Worm (Caenorhabditis elegans): ENCODE measurements around the gene C08B6.2.

The C08B6.2 gene

DNA sequence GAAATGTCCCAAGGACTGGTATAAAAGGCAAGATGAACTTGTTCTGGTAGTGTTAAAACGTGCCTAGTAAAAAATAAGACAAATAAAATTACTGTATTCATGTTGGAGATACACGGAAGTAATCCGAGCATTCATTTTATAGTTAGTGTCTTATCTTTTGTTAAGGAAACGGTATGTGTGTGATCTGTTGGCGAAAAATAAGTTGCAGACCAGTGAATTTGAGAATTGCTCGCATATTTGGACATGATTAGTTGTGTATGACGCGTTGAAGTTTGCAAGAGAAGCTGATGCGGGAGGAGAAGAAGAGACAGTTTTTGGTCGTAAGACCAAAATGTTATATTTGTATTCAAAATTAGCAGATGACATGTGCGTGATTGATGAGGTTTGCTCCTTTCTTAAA lies 3.6 kb upstream of the C08B6.2 start, which contains the start of gene C08B6.14:
Gene C08B6.14, minus strand, starts transcription at position 101 of the 400 bp plus-strand sequence.
- TF ChIP-seq nhr-11 (tag; optimal IDR thresholded peaks at IDR 0.05): no peak
- TF ChIP-seq lin-11 (tag; optimal IDR thresholded peaks at IDR 0.05): no peak
- TF ChIP-seq ceh-2 (tag; optimal IDR thresholded peaks at IDR 0.05): no peak
- no peak for TF ChIP-seq ets-4 (tag; optimal IDR thresholded peaks at IDR 0.05)
- TF ChIP-seq npax-4 (tag; optimal IDR thresholded peaks at IDR 0.05): no peak
- no peak for TF ChIP-seq ceh-24 (tag; optimal IDR thresholded peaks at IDR 0.05)
- TF ChIP-seq mec-3 (tag; optimal IDR thresholded peaks at IDR 0.05; ENCODE audit: borderline replicate concordance): no peak
- no peak for TF ChIP-seq ceh-45 (GFP tag; IDR thresholded peaks at IDR 0.05)
- no peak for TF ChIP-seq elt-4 (tag; optimal IDR thresholded peaks at IDR 0.05)
- TF ChIP-seq fkh-10 (GFP tag; optimal IDR thresholded peaks at IDR 0.05): no peak
- no peak for TF ChIP-seq unc-3 (GFP tag; conservative IDR thresholded peaks at IDR 0.05)
- TF ChIP-seq unc-3 (tag; optimal IDR thresholded peaks at IDR 0.05): no peak
- TF ChIP-seq odd-2 (tag; optimal IDR thresholded peaks at IDR 0.05): no peak

DNA sequence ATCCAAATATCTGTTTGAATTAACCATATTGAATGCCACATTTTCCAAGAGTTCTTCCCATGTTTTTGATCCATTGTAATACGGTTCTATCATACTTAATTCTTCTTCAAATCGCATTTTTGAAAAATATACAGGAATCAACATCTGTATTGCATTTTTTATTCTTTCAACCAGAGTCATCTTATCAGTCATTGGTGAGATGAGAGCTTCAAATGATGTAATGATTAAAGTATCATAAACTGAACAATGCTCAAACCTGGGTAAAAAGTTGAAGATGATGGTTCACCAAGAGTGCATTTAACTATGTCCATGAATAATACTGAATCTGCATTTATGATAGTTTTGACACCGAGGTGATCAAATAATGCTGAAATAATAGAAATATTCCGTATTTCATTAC lies 1.7 kb upstream of the C08B6.2 start:
- TF ChIP-seq hlh-8 (tag; optimal IDR thresholded peaks at IDR 0.05) (no peak), ceh-19 (GFP tag; optimal IDR thresholded peaks at IDR 0.05) (no peak), mec-3 (tag; optimal IDR thresholded peaks at IDR 0.05; ENCODE audit: borderline replicate concordance) (no peak), sox-2 (GFP tag; IDR thresholded peaks at IDR 0.05) (no peak), che-1 (tag; optimal IDR thresholded peaks at IDR 0.05) (no peak), pros-1 (tag; optimal IDR thresholded peaks at IDR 0.05) (no peak), sox-4 (tag; optimal IDR thresholded peaks at IDR 0.05) (no peak), tbx-7 (tag; optimal IDR thresholded peaks at IDR 0.05) (no peak), ceh-48 (tag; optimal IDR thresholded peaks at IDR 0.05) (no peak), ceh-45 (GFP tag; IDR thresholded peaks at IDR 0.05) (no peak), unc-3 (GFP tag; conservative IDR thresholded peaks at IDR 0.05) (no peak), unc-3 (tag; optimal IDR thresholded peaks at IDR 0.05) (no peak)

DNA sequence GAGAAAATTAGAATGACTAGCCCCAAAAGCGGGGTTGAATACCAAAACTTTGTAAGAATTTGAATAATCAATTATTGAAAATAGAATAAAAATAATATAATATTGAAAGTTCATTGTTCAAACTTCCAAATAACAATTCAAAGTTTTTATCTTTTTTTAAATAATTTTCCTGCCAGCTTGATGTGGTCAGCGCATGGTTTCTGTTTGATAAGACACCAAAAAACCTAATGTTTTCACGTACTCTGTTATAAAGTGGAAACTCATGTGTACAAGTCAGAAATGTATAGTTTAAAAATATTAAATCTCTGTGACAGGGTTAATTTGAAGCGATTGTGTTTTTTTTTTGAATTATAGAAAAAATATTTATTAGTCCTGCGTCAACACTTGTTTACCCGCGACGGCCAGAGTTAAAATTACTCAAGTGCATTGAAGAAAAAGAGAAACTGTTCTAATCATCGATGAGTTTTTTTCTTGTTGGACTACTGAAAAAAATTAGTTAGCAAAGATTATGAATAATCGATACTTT lies 664 bp upstream of the C08B6.2 start, which contains the start of gene ugt-17:
Gene ugt-17, minus strand, starts transcription at position 180 of the 526 bp plus-strand sequence.
- TF ChIP-seq nhr-11 (tag; optimal IDR thresholded peaks at IDR 0.05) (no peak), pax-1 (tag; optimal IDR thresholded peaks at IDR 0.05) (no peak), unc-3 (GFP tag; conservative IDR thresholded peaks at IDR 0.05) (no peak), unc-3 (tag; optimal IDR thresholded peaks at IDR 0.05) (no peak), pqm-1 (tag; optimal IDR thresholded peaks at IDR 0.05) (no peak), syd-9 (tag; optimal IDR thresholded peaks at IDR 0.05) (no peak), lin-11 (tag; optimal IDR thresholded peaks at IDR 0.05) (no peak), unc-42 (tag; optimal IDR thresholded peaks at IDR 0.05) (no peak), ceh-22 (tag; optimal IDR thresholded peaks at IDR 0.05) (no peak), C08G9.2 (tag; optimal IDR thresholded peaks at IDR 0.05) (no peak)

DNA sequence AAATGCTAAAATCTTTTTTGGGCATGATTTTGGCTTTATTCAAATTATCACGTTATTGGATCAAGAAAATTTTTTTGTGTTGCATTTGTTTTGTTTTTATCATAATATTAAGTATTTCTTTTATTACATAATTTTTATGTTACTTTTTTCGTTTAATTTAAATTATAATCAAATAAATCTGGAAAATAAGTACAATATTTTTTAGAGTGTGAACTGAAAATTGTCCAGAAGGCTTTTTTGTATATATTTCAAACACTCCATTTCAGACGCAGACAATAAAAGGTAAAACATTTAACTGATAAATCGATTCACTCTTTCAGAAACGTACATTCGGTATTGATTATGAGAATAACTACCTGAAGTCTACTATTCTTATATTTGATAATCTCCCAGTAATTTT lies 1.8 kb downstream of the C08B6.2 start, which contains the start of gene C08B6.11:
Gene C08B6.11, plus strand, starts transcription at position 301 of the 400 bp plus-strand sequence.
- no peak for TF ChIP-seq elt-2 (tag; optimal IDR thresholded peaks at IDR 0.05)
- TF ChIP-seq unc-42 (tag; optimal IDR thresholded peaks at IDR 0.05): no peak
- no peak for TF ChIP-seq ceh-14 (tag; optimal IDR thresholded peaks at IDR 0.05)
- TF ChIP-seq ceh-6 (GFP tag; optimal IDR thresholded peaks at IDR 0.05): no peak
- no peak for TF ChIP-seq unc-55 (GFP tag; optimal IDR thresholded peaks at IDR 0.05)
- no peak for TF ChIP-seq hlh-8 (tag; optimal IDR thresholded peaks at IDR 0.05)
- no peak for TF ChIP-seq mec-3 (tag; optimal IDR thresholded peaks at IDR 0.05; ENCODE audit: borderline replicate concordance)
- no peak for TF ChIP-seq Y22D7AL.16 (tag; optimal IDR thresholded peaks at IDR 0.05)
- TF ChIP-seq hlh-15 (tag; optimal IDR thresholded peaks at IDR 0.05): no peak
- no peak for TF ChIP-seq fkh-6 (tag; optimal IDR thresholded peaks at IDR 0.05)

DNA sequence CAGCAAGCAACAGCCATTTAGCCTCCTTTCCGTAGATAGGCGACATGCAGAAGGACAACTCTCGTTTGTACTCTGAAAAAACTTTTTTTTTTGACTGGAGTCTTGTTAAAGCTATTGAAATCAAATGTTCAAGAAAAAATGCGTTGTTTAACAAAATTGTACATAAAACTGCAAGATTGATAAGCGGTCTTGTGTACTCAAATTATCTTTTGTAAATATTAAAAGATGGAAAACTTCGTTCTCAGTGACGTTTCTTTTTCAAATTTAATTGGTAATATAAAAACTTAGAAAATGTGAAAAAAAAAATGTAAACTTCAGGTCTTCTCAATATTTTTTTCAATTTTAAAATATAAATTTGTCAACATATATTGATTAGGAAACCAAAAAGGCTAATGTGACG lies 5.6 kb downstream of the C08B6.2 start:
- TF ChIP-seq K02D7.2 (tag; optimal IDR thresholded peaks at IDR 0.05): no peak
- TF ChIP-seq pqm-1 (tag; optimal IDR thresholded peaks at IDR 0.05): no peak
- TF ChIP-seq zip-5 (tag; optimal IDR thresholded peaks at IDR 0.05): no peak
- no peak for TF ChIP-seq che-1 (tag; optimal IDR thresholded peaks at IDR 0.05)
- TF ChIP-seq T23F11.4 (GFP tag; optimal IDR thresholded peaks at IDR 0.05): no peak
- no peak for TF ChIP-seq ets-4 (tag; optimal IDR thresholded peaks at IDR 0.05)
- TF ChIP-seq pha-2 (tag; optimal IDR thresholded peaks at IDR 0.05): no peak
- no peak for TF ChIP-seq ceh-34 (tag; optimal IDR thresholded peaks at IDR 0.05)
- no peak for TF ChIP-seq pros-1 (tag; optimal IDR thresholded peaks at IDR 0.05)
- no peak for TF ChIP-seq tbx-7 (tag; optimal IDR thresholded peaks at IDR 0.05)
